Comparison of ENCODE assay signal across 3 fruit fly cellular contexts in the genomic region with DNA sequence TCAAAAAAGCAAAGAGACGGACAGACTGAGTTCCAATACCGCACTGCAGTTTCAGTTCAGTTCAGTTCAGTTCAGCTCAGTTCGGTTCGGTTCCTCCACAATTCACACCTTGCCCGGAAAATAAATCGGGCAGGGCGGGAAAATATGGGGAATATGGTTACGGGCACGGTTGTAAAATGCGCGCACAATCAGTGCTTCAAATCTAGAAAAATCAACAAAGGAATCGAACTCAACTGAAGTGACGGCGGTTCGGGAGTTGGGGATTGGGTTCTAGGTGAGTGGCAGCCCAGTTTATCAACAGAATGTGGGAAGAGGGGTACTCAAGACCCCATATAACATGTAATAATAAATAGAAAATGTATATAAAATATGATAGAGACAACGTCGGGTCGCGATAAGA.
TF ChIP-seq lines count a peak whose summit lies in the region.

No protein-coding gene starts in this region.

- no peak for TF ChIP-seq CTCF in whole organism, embryonic (GFP tag; optimal IDR thresholded peaks at IDR 0.05; lab: Kevin White, UChicago)

TF ChIP-seq in whole organism, adult, 20 proteins besides CTCF, POLR2A, EP300 and RAD21:
- TF ChIP-seq cic (GFP tag; optimal IDR thresholded peaks at IDR 0.05; lab: Kevin White, UChicago): peak; percentile 50
- no peak for TF ChIP-seq CG11617 (GFP tag; optimal IDR thresholded peaks at IDR 0.05; lab: Kevin White, UChicago)
- TF ChIP-seq CG7045 (GFP tag; optimal IDR thresholded peaks at IDR 0.05; lab: Kevin White, UChicago): no peak

TF ChIP-seq in whole organism, embryonic, 481 proteins besides CTCF, POLR2A, EP300 and RAD21 (continues in another document):
- TF ChIP-seq sc (optimal IDR thresholded peaks at IDR 0.05; lab: Kevin White, UChicago) (no peak), sc (GFP tag; optimal IDR thresholded peaks at IDR 0.05; lab: Kevin White, UChicago) (peak; percentile 10), Asciz (GFP tag; optimal IDR thresholded peaks at IDR 0.05; lab: Kevin White, UChicago) (no peak), Ets65A (GFP tag; lab: Kevin White, UChicago) (no peak), CG42726 (GFP tag; IDR thresholded peaks at IDR 0.05; lab: Robert Waterston, UW; ENCODE audit: partially characterized antibody) (no peak), CG8924 (tag; optimal IDR thresholded peaks at IDR 0.05; lab: Kevin White, UChicago) (no peak), chn (GFP tag; optimal IDR thresholded peaks at IDR 0.05; lab: Kevin White, UChicago) (no peak), CG32767 (GFP tag; IDR thresholded peaks at IDR 0.05; lab: Robert Waterston, UW) (no peak), D19A (tag; optimal IDR thresholded peaks at IDR 0.05; lab: Kevin White, UChicago) (no peak), ken (GFP tag; IDR thresholded peaks at IDR 0.05; lab: Robert Waterston, UW) (no peak), CG34224 (GFP tag; IDR thresholded peaks at IDR 0.05; lab: Robert Waterston, UW; ENCODE audit: partially characterized antibody) (no peak), B-H1 (GFP tag; IDR thresholded peaks at IDR 0.05; lab: Robert Waterston, UW) (no peak), sisA (GFP tag; IDR thresholded peaks at IDR 0.05; lab: Robert Waterston, UW) (no peak), CG6689 (GFP tag; IDR thresholded peaks at IDR 0.05; lab: Robert Waterston, UW) (no peak), sens (GFP tag; lab: Kevin White, UChicago) (peak; percentile 62), chm (GFP tag; IDR thresholded peaks at IDR 0.05; lab: Robert Waterston, UW) (no peak), CG18619 (GFP tag; optimal IDR thresholded peaks at IDR 0.05; lab: Kevin White, UChicago) (no peak), grn (GFP tag; optimal IDR thresholded peaks at IDR 0.05; lab: Kevin White, UChicago) (peak; percentile 91), pum (GFP tag; optimal IDR thresholded peaks at IDR 0.05; lab: Kevin White, UChicago) (no peak), CG2678 (tag; optimal IDR thresholded peaks at IDR 0.05; lab: Kevin White, UChicago) (no peak), CG12219 (GFP tag; optimal IDR thresholded peaks at IDR 0.05; lab: Kevin White, UChicago) (no peak), Kr (GFP tag; optimal IDR thresholded peaks at IDR 0.05; lab: Kevin White, UChicago) (peak; percentile 57), CG12299 (tag; optimal IDR thresholded peaks at IDR 0.05; lab: Kevin White, UChicago) (no peak), CG14710 (tag; optimal IDR thresholded peaks at IDR 0.05; lab: Kevin White, UChicago) (no peak), CG8944 (GFP tag; optimal IDR thresholded peaks at IDR 0.05; lab: Kevin White, UChicago) (no peak), CG10366 (GFP tag; IDR thresholded peaks at IDR 0.05; lab: Robert Waterston, UW) (no peak), ATbp (GFP tag; optimal IDR thresholded peaks at IDR 0.05; lab: Kevin White, UChicago) (peak; percentile 44), Doc2 (GFP tag; IDR thresholded peaks at IDR 0.05; lab: Robert Waterston, UW) (no peak), Eip74EF (GFP tag; optimal IDR thresholded peaks at IDR 0.05; lab: Kevin White, UChicago) (no peak), CG12659 (GFP tag; optimal IDR thresholded peaks at IDR 0.05; lab: Kevin White, UChicago) (no peak), CG10209 (GFP tag; optimal IDR thresholded peaks at IDR 0.05; lab: Kevin White, UChicago) (peak; percentile 21), CkIIα-i1 (GFP tag; IDR thresholded peaks at IDR 0.05; lab: Robert Waterston, UW) (no peak), Oaz (GFP tag; IDR thresholded peaks at IDR 0.05; lab: Robert Waterston, UW) (no peak), abd-A (tag; optimal IDR thresholded peaks at IDR 0.05; lab: Kevin White, UChicago) (no peak), HLHmδ (GFP tag; optimal IDR thresholded peaks at IDR 0.05; lab: Kevin White, UChicago) (no peak), crc (GFP tag; optimal IDR thresholded peaks at IDR 0.05; lab: Kevin White, UChicago) (no peak), CG16813 (GFP tag; IDR thresholded peaks at IDR 0.05; lab: Robert Waterston, UW; ENCODE audit: partially characterized antibody) (no peak), CG6765 (GFP tag; optimal IDR thresholded peaks at IDR 0.05; lab: Kevin White, UChicago) (no peak), CG17359 (tag; optimal IDR thresholded peaks at IDR 0.05; lab: Kevin White, UChicago) (no peak), pan (optimal IDR thresholded peaks at IDR 0.05; lab: Kevin White, UChicago) (no peak), pan (GFP tag; optimal IDR thresholded peaks at IDR 0.05 in 1 of 2, IDR thresholded peaks at IDR 0.05 in 1 of 2) (no peak), CG1603 (tag; optimal IDR thresholded peaks at IDR 0.05; lab: Kevin White, UChicago) (peak; percentile 8), CG7839 (tag; optimal IDR thresholded peaks at IDR 0.05; lab: Kevin White, UChicago) (peak; percentile 1), CG17568 (GFP tag; optimal IDR thresholded peaks at IDR 0.05; lab: Kevin White, UChicago) (no peak)

TF ChIP-seq in whole organism, prepupa, 60 proteins besides CTCF, POLR2A, EP300 and RAD21:
- TF ChIP-seq Eip78C (GFP tag; lab: Kevin White, UChicago): peak; percentile 32
- peak; percentile 65 for TF ChIP-seq svp (GFP tag; lab: Kevin White, UChicago)
- peak; percentile 81 for TF ChIP-seq fkh (GFP tag; optimal IDR thresholded peaks at IDR 0.05; lab: Kevin White, UChicago)
- TF ChIP-seq CG31627 (GFP tag; optimal IDR thresholded peaks at IDR 0.05; lab: Kevin White, UChicago): no peak
